Fruit fly (Drosophila melanogaster): Measurements from ENCODE around the gene RpS21.
A peak's percentile ranks its signal among the peaks of the same experiment; 100 is the strongest.

Gene RpS21

dm6 chr2L:2855773-2856615, at the start of gene RpS21, which contains the start of gene CG3104:
Gene RpS21, plus strand, starts transcription at chr2L:2856070.
Gene CG3104, minus strand, starts transcription at chr2L:2855778.
- TF ChIP-seq Sox15 (GFP tag; optimal IDR thresholded peaks at IDR 0.05) (peak; percentile 60), fd59A (GFP tag; optimal IDR thresholded peaks at IDR 0.05) (peak; percentile 50), CG8632 (GFP tag; optimal IDR thresholded peaks at IDR 0.05) (peak; percentile 52), esn (GFP tag; optimal IDR thresholded peaks at IDR 0.05) (peak; percentile 76), Lpt (GFP tag; optimal IDR thresholded peaks at IDR 0.05) (peak; percentile 46), OdsH (GFP tag; optimal IDR thresholded peaks at IDR 0.05) (peak; percentile 68), salr (GFP tag; optimal IDR thresholded peaks at IDR 0.05) (peak; percentile 38 to 79), CG15336 (GFP tag; IDR thresholded peaks at IDR 0.05) (no peak), CG3032 (tag; optimal IDR thresholded peaks at IDR 0.05) (peak; percentile 70), CG8319 (GFP tag; optimal IDR thresholded peaks at IDR 0.05) (peak; percentile 51), dsx (GFP tag; optimal IDR thresholded peaks at IDR 0.05; ENCODE audit: poor library complexity, severe bottlenecking) (peak; percentile 37), vri (GFP tag; optimal IDR thresholded peaks at IDR 0.05) (peak; percentile 63), CG7368 (GFP tag; optimal IDR thresholded peaks at IDR 0.05) (peak; percentile 64), spab (GFP tag; optimal IDR thresholded peaks at IDR 0.05) (peak; percentile 38), Sox102F (GFP tag; optimal IDR thresholded peaks at IDR 0.05) (peak; percentile 62), topi (GFP tag; optimal IDR thresholded peaks at IDR 0.05) (peak; percentile 71), Hr38 (GFP tag; optimal IDR thresholded peaks at IDR 0.05) (no peak), Ets96B (tag; optimal IDR thresholded peaks at IDR 0.05) (peak; percentile 47), CG6792 (GFP tag; optimal IDR thresholded peaks at IDR 0.05) (peak; percentile 62), svp (GFP tag) (peak; percentile 70), CG9139 (GFP tag; optimal IDR thresholded peaks at IDR 0.05) (peak; percentile 16), CG6854 (GFP tag; optimal IDR thresholded peaks at IDR 0.05) (peak; percentile 72), Blimp-1 (GFP tag; optimal IDR thresholded peaks at IDR 0.05) (peak; percentile 55), CG32006 (GFP tag; optimal IDR thresholded peaks at IDR 0.05) (peak; percentile 46), ss (GFP tag; optimal IDR thresholded peaks at IDR 0.05) (peak; percentile 68 to 77), pdm3 (GFP tag; optimal IDR thresholded peaks at IDR 0.05) (peak; percentile 70), Hr4 (GFP tag; optimal IDR thresholded peaks at IDR 0.05) (peak; percentile 23), Hr39 (GFP tag; optimal IDR thresholded peaks at IDR 0.05) (peak; percentile 86), CG6163 (GFP tag; IDR thresholded peaks at IDR 0.05) (peak; percentile 89), Smox (GFP tag; optimal IDR thresholded peaks at IDR 0.05) (peak; percentile 65), CG10669 (GFP tag; optimal IDR thresholded peaks at IDR 0.05) (peak; percentile 58), acj6 (GFP tag; optimal IDR thresholded peaks at IDR 0.05) (peak; percentile 59), achi (GFP tag; optimal IDR thresholded peaks at IDR 0.05) (peak; percentile 99), CG1621 (tag; optimal IDR thresholded peaks at IDR 0.05) (peak; percentile 51), CG11762 (GFP tag; optimal IDR thresholded peaks at IDR 0.05; ENCODE audit: insufficient read depth) (peak; percentile 45), CG34406 (GFP tag; optimal IDR thresholded peaks at IDR 0.05) (peak; percentile 56), CG11902 (GFP tag; optimal IDR thresholded peaks at IDR 0.05) (peak; percentile 53), CG4318 (GFP tag; optimal IDR thresholded peaks at IDR 0.05) (peak; percentile 13), net (GFP tag; optimal IDR thresholded peaks at IDR 0.05) (peak; percentile 71), eg (GFP tag; IDR thresholded peaks at IDR 0.05) (peak; percentile 83), Ets21C (GFP tag; optimal IDR thresholded peaks at IDR 0.05) (peak; percentile 11), Eip75B (GFP tag; optimal IDR thresholded peaks at IDR 0.05) (peak; percentile 53), CG16779 (tag; optimal IDR thresholded peaks at IDR 0.05) (peak; percentile 48), CG31627 (GFP tag; optimal IDR thresholded peaks at IDR 0.05) (peak; percentile 85), Eip78C (GFP tag) (peak; percentile 89), dac (GFP tag; optimal IDR thresholded peaks at IDR 0.05) (peak; percentile 51), CG11294 (GFP tag; IDR thresholded peaks at IDR 0.05) (0 out of 2 replicates have a peak, but pooled peaks have one; percentile 19), CG6808 (GFP tag; optimal IDR thresholded peaks at IDR 0.05) (peak; percentile 56), fkh (GFP tag; optimal IDR thresholded peaks at IDR 0.05) (peak; percentile 73), CG3919 (GFP tag; optimal IDR thresholded peaks at IDR 0.05) (peak; percentile 81)

Measured in whole organism, prepupa.